Fruit fly (Drosophila melanogaster): Measurements from ENCODE around the gene ckd.
A peak's percentile ranks its signal among the peaks of the same experiment; 100 is the strongest.

- TF ChIP-seq CG8632 (GFP tag; optimal IDR thresholded peaks at IDR 0.05) (peak; percentile 36), Ets21C (GFP tag; optimal IDR thresholded peaks at IDR 0.05) (peak; percentile 32), CG8119 (GFP tag; IDR thresholded peaks at IDR 0.05) (peak; percentile 33; the same call in 2 of the 3 replicates), Hr38 (GFP tag; optimal IDR thresholded peaks at IDR 0.05) (no peak), Hr4 (GFP tag; optimal IDR thresholded peaks at IDR 0.05) (peak; percentile 60), Gug (GFP tag; IDR thresholded peaks at IDR 0.05) (no peak)
Observed at dm6 chr3L:3239785-3240596, 17.7 kb upstream of the ckd start.
